Worm (Caenorhabditis elegans) whole organism, early embryonic: ENCODE data around the gene Y41D4B.14.

Experiments
- aly-1 ChIP-seq: sonication (generic microtip); optimal IDR thresholded peaks from 2 replicates; lab custom pipeline; 2016; ENCODE audit warnings: missing genetic modification characterization, missing compliant biosample characterization
- ama-1 ChIP-seq: fragments of 150-350 bp; optimal IDR thresholded peaks from 2 replicates; lab custom pipeline; 2014
- ets-7 ChIP-seq: sonication (generic microtip); optimal IDR thresholded peaks from 2 replicates; lab custom pipeline; 2016; ENCODE audit warnings: missing genotype, missing genetic modification characterization, missing compliant biosample characterization
- flt-1 ChIP-seq: fragments of 200-800 bp; sonication (Bioruptor generic); IDR thresholded peaks from 2 replicates; pipeline ENCODE4 v1.3.6; 2022; ENCODE audit warnings: missing genetic modification characterization, missing compliant biosample characterization
- hmg-4 ChIP-seq: fragments of 200-800 bp; sonication (Bioruptor generic); optimal IDR thresholded peaks from 2 replicates; lab custom pipeline; 2018; ENCODE audit warnings: mild to moderate bottlenecking, missing genetic modification characterization, missing compliant biosample characterization
- pes-1 ChIP-seq: fragments of 200-800 bp; sonication (Bioruptor generic); IDR thresholded peaks from 2 replicates; pipeline ENCODE4 v1.3.6; 2022; ENCODE audit warnings: missing genetic modification reagents, missing genetic modification characterization, missing compliant biosample characterization
- scrt-1 ChIP-seq: fragments of 200-800 bp; sonication (Bioruptor generic); IDR thresholded peaks from 2 replicates; pipeline ENCODE4 v1.3.6; 2022; ENCODE audit warnings: missing genetic modification characterization, missing compliant biosample characterization
- sea-1 ChIP-seq: fragments of 200-800 bp; sonication (Bioruptor generic); conservative IDR thresholded peaks from 2 replicates; pipeline ENCODE4 v1.3.6; 2022; ENCODE audit warnings: missing genetic modification characterization, missing compliant biosample characterization
- tbx-11 ChIP-seq: fragments of 200-800 bp; sonication (Bioruptor generic); IDR thresholded peaks from 2 replicates; pipeline ENCODE4 v1.3.6; 2022; ENCODE audit warnings: missing genetic modification characterization, missing compliant biosample characterization
- tbx-37 ChIP-seq: fragments of 200-800 bp; sonication (Bioruptor generic); conservative IDR thresholded peaks from 2 replicates; pipeline ENCODE4 v1.3.6; 2022; ENCODE audit warnings: missing genetic modification reagents, missing genetic modification characterization, missing compliant biosample characterization
- tra-4 ChIP-seq: sonication (generic microtip); optimal IDR thresholded peaks from 2 replicates; lab custom pipeline; 2017; ENCODE audit warnings: missing genetic modification characterization, missing compliant biosample characterization

DNA sequence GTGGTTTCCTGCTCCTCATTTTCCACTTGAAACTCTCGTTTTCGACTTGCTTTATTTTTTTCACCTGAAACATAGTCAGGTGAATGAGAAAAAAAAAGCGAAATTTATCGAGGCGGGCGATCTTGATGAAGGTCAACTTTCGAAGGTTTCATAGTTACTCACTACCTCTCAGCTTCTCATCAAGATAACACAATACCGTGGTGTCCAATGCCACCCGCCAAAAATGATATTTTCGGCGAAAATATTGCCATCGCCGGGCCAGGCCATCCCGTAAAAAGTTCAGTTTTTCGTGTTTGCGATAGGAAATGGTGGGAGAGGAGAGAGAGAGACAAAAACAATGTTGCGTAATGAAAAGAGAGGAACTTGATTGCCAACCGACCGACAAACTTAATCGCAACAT is 29.7 kb upstream of the Y41D4B.14 start:
- TF ChIP-seq ama-1 (no peak), aly-1 (no peak), pes-1 (GFP tag; lab: Robert Waterston, UW) (no peak), hmg-4 (GFP tag; lab: Kevin White, UChicago) (no peak), flt-1 (GFP tag; lab: Robert Waterston, UW) (no peak), tbx-11 (GFP tag; lab: Robert Waterston, UW) (no peak), tra-4 (tag; lab: Kevin White, UChicago) (no peak), ets-7 (no peak), scrt-1 (GFP tag; lab: Robert Waterston, UW) (no peak), sea-1 (no peak), tbx-37 (GFP tag; lab: Robert Waterston, UW) (no peak)
